Worm (Caenorhabditis elegans) whole organism, late embryonic: Measurements from ENCODE around the gene cab-1.

Experiments used
- ceh-9 ChIP-seq: sonication (generic microtip); optimal IDR thresholded peaks from 2 replicates; lab custom pipeline; 2016; ENCODE audit warnings: mild to moderate bottlenecking, missing genetic modification characterization, inconsistent platforms, missing compliant biosample characterization
- dmd-4 ChIP-seq: sonication (generic microtip); optimal IDR thresholded peaks from 2 replicates; lab custom pipeline; 2016; ENCODE audit warnings: borderline replicate concordance, missing genetic modification characterization, missing compliant biosample characterization
- dve-1 ChIP-seq: sonication (generic microtip); optimal IDR thresholded peaks from 2 replicates; lab custom pipeline; 2017; ENCODE audit warnings: antibody characterized with exemption, mild to moderate bottlenecking, missing genetic modification characterization, missing compliant biosample characterization
- ets-4 ChIP-seq: sonication (generic microtip); optimal IDR thresholded peaks from 2 replicates; lab custom pipeline; 2016; ENCODE audit warnings: missing genetic modification characterization, missing compliant biosample characterization
- fkh-10 ChIP-seq: fragments of 150-350 bp; optimal IDR thresholded peaks from 2 replicates; lab custom pipeline; 2014; ENCODE audit warnings: missing biosample characterization, missing genetic modification reagents, missing genetic modification characterization
- hlh-6 ChIP-seq: sonication (generic microtip); optimal IDR thresholded peaks from 2 replicates; lab custom pipeline; 2016; ENCODE audit warnings: missing genotype, missing genetic modification characterization, missing compliant biosample characterization
- lim-6 ChIP-seq: sonication (generic microtip); optimal IDR thresholded peaks from 2 replicates; lab custom pipeline; 2016; ENCODE audit warnings: missing genetic modification characterization, missing compliant biosample characterization

DNA sequence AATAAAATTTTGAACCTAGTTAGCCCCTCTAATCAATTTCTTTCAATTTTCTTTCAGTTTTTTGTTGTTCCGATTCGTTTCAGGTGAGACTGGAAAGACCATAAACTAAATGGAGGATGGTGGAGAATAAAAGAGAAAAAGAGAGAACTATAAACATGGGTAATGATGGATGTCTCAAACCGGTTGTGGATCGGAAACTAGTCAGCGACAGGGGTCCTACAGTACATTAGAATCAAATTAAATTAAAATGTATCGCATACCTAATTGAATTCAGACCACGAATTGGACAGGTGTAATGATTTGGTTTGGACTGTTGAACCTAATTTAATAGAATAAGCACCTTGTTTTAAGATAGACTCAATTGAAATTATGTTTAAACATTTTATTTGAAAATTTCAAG is 48.7 kb downstream of the cab-1 start:
- TF ChIP-seq fkh-10 (GFP tag; lab: Kevin White, UChicago) (no peak), hlh-6 (tag; lab: Kevin White, UChicago) (no peak), lim-6 (tag; lab: Kevin White, UChicago) (no peak), ets-4 (tag; lab: Kevin White, UChicago) (no peak), dve-1 (tag; lab: Kevin White, UChicago) (no peak), dmd-4 (no peak), ceh-9 (tag; lab: Kevin White, UChicago) (no peak)
